Fruit fly (Drosophila melanogaster) whole organism, pupa: ENCODE measurements around the gene B-H2.

Experiments
- CG10348 ChIP-seq: fragments of 200-800 bp; sonication (Bioruptor generic); IDR thresholded peaks from 2 replicates; pipeline ENCODE4 v1.3.6; 2022; ENCODE audit warnings: missing biosample characterization, missing genetic modification characterization
- CG12605 ChIP-seq: fragments of 200-800 bp; sonication (Bioruptor generic); IDR thresholded peaks from 2 replicates; pipeline ENCODE4 v1.3.6; 2022; ENCODE audit warnings: missing biosample characterization, missing genetic modification characterization
- CG13204 ChIP-seq: fragments of 200-800 bp; sonication (Bioruptor generic); optimal IDR thresholded peaks from 2 replicates; lab custom pipeline; 2018; ENCODE audit warnings: missing biosample characterization, mild to moderate bottlenecking, missing genetic modification characterization, moderate library complexity
- CG14655 ChIP-seq: fragments of 200-800 bp; sonication (Bioruptor generic); optimal IDR thresholded peaks from 3 replicates; lab custom pipeline; 2017; ENCODE audit warnings: mild to moderate bottlenecking, missing biosample characterization, missing genetic modification reagents, missing genetic modification characterization
- CG15710 ChIP-seq: fragments of 200-800 bp; sonication (Bioruptor generic); optimal IDR thresholded peaks from 2 replicates; lab custom pipeline; 2018; ENCODE audit warnings: missing biosample characterization, mild to moderate bottlenecking, missing genetic modification characterization, moderate library complexity
- CG17806 ChIP-seq: fragments of 200-800 bp; sonication (Bioruptor generic); optimal IDR thresholded peaks from 2 replicates; lab custom pipeline; 2018; ENCODE audit warnings: missing biosample characterization, mild to moderate bottlenecking, missing genetic modification characterization, moderate library complexity
- CG32121 ChIP-seq: fragments of 200-800 bp; sonication (Bioruptor generic); IDR thresholded peaks from 2 replicates; pipeline ENCODE4 v1.3.6; 2022; ENCODE audit warnings: missing biosample characterization, missing genetic modification characterization
- CG34367 ChIP-seq: fragments of 200-800 bp; sonication (Bioruptor generic); optimal IDR thresholded peaks from 2 replicates; lab custom pipeline; 2018; ENCODE audit warnings: missing biosample characterization, mild to moderate bottlenecking, missing genetic modification characterization
- CG4496 ChIP-seq: fragments of 200-800 bp; sonication (Bioruptor generic); IDR thresholded peaks from 3 replicates; pipeline ENCODE4 v1.3.6; 2022; ENCODE audit warnings: missing biosample characterization, missing genetic modification characterization
- CG8159 ChIP-seq: fragments of 200-800 bp; sonication (Bioruptor generic); optimal IDR thresholded peaks from 3 replicates; lab custom pipeline; 2018; ENCODE audit warnings: missing biosample characterization, mild to moderate bottlenecking, missing genetic modification characterization, moderate library complexity
- CG8301 ChIP-seq: fragments of 200-800 bp; sonication (Bioruptor generic); optimal IDR thresholded peaks from 2 replicates; lab custom pipeline; 2018; ENCODE audit warnings: missing biosample characterization, mild to moderate bottlenecking, missing genetic modification characterization
- CG9948 ChIP-seq: fragments of 200-800 bp; sonication (Bioruptor generic); optimal IDR thresholded peaks from 2 replicates; lab custom pipeline; 2018; ENCODE audit warnings: missing biosample characterization, mild to moderate bottlenecking, missing genetic modification characterization, moderate library complexity
- D1 ChIP-seq: fragments of 200-800 bp; sonication (Bioruptor generic); optimal IDR thresholded peaks from 2 replicates; lab custom pipeline; 2018; ENCODE audit warnings: missing biosample characterization, mild to moderate bottlenecking, missing genetic modification characterization, moderate library complexity
- EcR ChIP-seq: fragments of 200-800 bp; sonication (Bioruptor generic); optimal IDR thresholded peaks from 3 replicates; lab custom pipeline; 2019; ENCODE audit warnings: missing biosample characterization, missing genetic modification characterization, mild to moderate bottlenecking, moderate library complexity, missing genetic modification reagents
- Ets98B ChIP-seq: fragments of 200-800 bp; sonication (Bioruptor generic); IDR thresholded peaks from 2 replicates; pipeline ENCODE4 v1.3.6; 2022; ENCODE audit warnings: missing biosample characterization, missing genetic modification characterization
- Pif1A ChIP-seq: fragments of 200-800 bp; sonication (Bioruptor generic); optimal IDR thresholded peaks from 3 replicates; lab custom pipeline; 2016; ENCODE audit warnings: missing biosample characterization, missing genetic modification characterization
- Pif1B ChIP-seq: fragments of 200-800 bp; sonication (Bioruptor generic); optimal IDR thresholded peaks from 3 replicates; lab custom pipeline; 2016; ENCODE audit warnings: missing biosample characterization, missing genetic modification characterization
- Snoo ChIP-seq: fragments of 200-800 bp; sonication (Bioruptor generic); optimal IDR thresholded peaks from 3 replicates; lab custom pipeline; 2017; ENCODE audit warnings: missing biosample characterization, mild to moderate bottlenecking, missing genetic modification characterization, inconsistent platforms
- fd96Ca ChIP-seq: fragments of 200-800 bp; sonication (Bioruptor generic); IDR thresholded peaks from 3 replicates; pipeline ENCODE4 v1.3.6; 2022; ENCODE audit warnings: missing biosample characterization, missing genetic modification characterization
- gl ChIP-seq: fragments of 200-800 bp; sonication (Bioruptor generic); optimal IDR thresholded peaks from 2 replicates; lab custom pipeline; 2018; ENCODE audit warnings: missing biosample characterization, mild to moderate bottlenecking, missing genetic modification characterization
- rn ChIP-seq: fragments of 200-800 bp; sonication (Bioruptor generic); IDR thresholded peaks from 2 replicates; pipeline ENCODE4 v1.3.6; 2022; ENCODE audit warnings: missing biosample characterization, missing genetic modification characterization

B-H2 gene

dm6 chrX:17297070-17297689, 17.2 kb upstream of the B-H2 start:
- TF ChIP-seq CG13204: no peak
- no peak for TF ChIP-seq EcR (GFP tag; lab: Kevin White, UChicago)
- peak; percentile 82 for TF ChIP-seq Snoo (tag; lab: Kevin White, UChicago)
- peak; percentile 71 for TF ChIP-seq CG8301
- TF ChIP-seq CG12605 (GFP tag; lab: Robert Waterston, UW): peak; percentile 47; the same call in 1 of the 2 replicates
- peak; percentile 79 for TF ChIP-seq Pif1B (GFP tag; lab: Kevin White, UChicago)
- peak; percentile 73 for TF ChIP-seq CG14655 (GFP tag; lab: Kevin White, UChicago)
- peak; percentile 84 for TF ChIP-seq Pif1A (GFP tag; lab: Kevin White, UChicago)
- TF ChIP-seq CG8159 (tag; lab: Kevin White, UChicago): peak; percentile 57
- TF ChIP-seq CG10348 (GFP tag; lab: Robert Waterston, UW): peak; percentile 39; the same call in 1 of the 2 replicates
- TF ChIP-seq CG32121 (GFP tag; lab: Robert Waterston, UW): peak; percentile 74
- TF ChIP-seq CG17806 (tag; lab: Kevin White, UChicago): peak; percentile 45
- peak; percentile 55 for TF ChIP-seq CG15710
- peak; percentile 54 for TF ChIP-seq CG34367 (tag; lab: Kevin White, UChicago)
- TF ChIP-seq rn (GFP tag; lab: Robert Waterston, UW): peak; percentile 52; the same call in 1 of the 2 replicates
- peak; percentile 50 for TF ChIP-seq D1
- peak; percentile 25 for TF ChIP-seq Ets98B
- peak; percentile 80 for TF ChIP-seq CG4496
- no peak for TF ChIP-seq gl (tag; lab: Kevin White, UChicago)
- TF ChIP-seq CG9948 (tag; lab: Kevin White, UChicago): peak; percentile 62
- TF ChIP-seq fd96Ca: peak; percentile 87

- TF ChIP-seq Pif1A (GFP tag; lab: Kevin White, UChicago): peak; percentile 31
- peak; percentile 50 for TF ChIP-seq CG34367 (tag; lab: Kevin White, UChicago)
- peak; percentile 79 for TF ChIP-seq CG32121 (GFP tag; lab: Robert Waterston, UW)
- peak; percentile 74 for TF ChIP-seq Ets98B
- TF ChIP-seq CG8159 (tag; lab: Kevin White, UChicago): peak; percentile 27
- TF ChIP-seq CG15710: peak; percentile 34
- TF ChIP-seq CG17806 (tag; lab: Kevin White, UChicago): peak; percentile 40
- TF ChIP-seq CG13204: no peak
- TF ChIP-seq CG12605 (GFP tag; lab: Robert Waterston, UW): peak; percentile 54; the same call in 1 of the 2 replicates
- TF ChIP-seq fd96Ca: peak; percentile 75
- TF ChIP-seq EcR (GFP tag; lab: Kevin White, UChicago): no peak
- peak; percentile 33 for TF ChIP-seq CG14655 (GFP tag; lab: Kevin White, UChicago)
- no peak for TF ChIP-seq rn (GFP tag; lab: Robert Waterston, UW)
- no peak for TF ChIP-seq Pif1B (GFP tag; lab: Kevin White, UChicago)
- no peak for TF ChIP-seq gl (tag; lab: Kevin White, UChicago)
- TF ChIP-seq CG4496: peak; percentile 89
- TF ChIP-seq CG10348 (GFP tag; lab: Robert Waterston, UW): no peak
- peak; percentile 41 for TF ChIP-seq CG9948 (tag; lab: Kevin White, UChicago)
- no peak for TF ChIP-seq Snoo (tag; lab: Kevin White, UChicago)
- TF ChIP-seq CG8301: peak; percentile 41
- no peak for TF ChIP-seq D1
These were observed 16.3 kb upstream of the B-H2 start for dm6 chrX:17297924-17298591.

DNA sequence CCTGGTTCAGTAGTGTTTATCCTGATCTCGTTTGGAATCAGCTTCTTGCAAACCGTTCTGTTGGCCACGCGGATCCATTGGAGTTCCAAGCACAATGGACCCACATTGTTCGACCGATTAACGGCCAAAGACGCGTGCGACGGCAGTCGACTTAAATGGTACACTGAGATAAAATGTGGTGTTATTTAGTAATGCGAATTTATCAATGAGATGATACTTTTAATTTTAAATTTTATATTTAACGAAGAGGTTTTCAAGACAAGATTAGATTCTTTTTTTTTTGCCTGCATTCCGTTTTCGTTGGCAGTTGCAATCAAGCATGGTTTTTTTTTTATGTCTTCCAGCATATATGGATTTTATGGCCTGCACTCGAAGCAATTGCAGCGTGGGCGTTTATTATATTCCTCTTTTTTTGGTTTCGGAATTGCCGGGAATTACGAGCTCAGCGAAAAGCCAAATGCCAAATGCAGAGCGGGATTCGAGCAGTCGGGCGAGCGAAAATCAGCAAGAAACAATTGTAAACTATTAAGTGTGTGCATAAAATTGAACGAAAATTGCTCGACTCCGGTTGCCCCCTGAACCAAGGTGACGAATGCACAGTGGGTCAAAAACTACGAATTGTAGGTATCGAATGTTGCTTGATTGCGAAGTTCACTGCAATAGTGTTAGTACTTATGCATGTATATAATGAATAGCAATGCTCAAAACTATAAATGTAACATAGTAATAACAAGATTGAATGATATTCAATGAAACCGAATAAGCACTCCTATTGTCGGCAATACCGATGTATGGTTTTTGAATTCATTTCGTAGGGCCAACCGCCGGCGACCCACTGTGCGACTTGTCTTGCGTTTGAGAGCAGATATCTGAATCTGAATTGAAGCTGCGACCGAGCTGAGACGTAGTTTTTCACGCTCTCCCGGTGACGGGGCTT, 15.2 kb upstream of the B-H2 start:
- TF ChIP-seq CG32121 (GFP tag; lab: Robert Waterston, UW): peak; percentile 83
- peak; percentile 57 for TF ChIP-seq EcR (GFP tag; lab: Kevin White, UChicago)
- TF ChIP-seq D1: peak; percentile 57
- TF ChIP-seq CG14655 (GFP tag; lab: Kevin White, UChicago): peak; percentile 76
- peak; percentile 83 for TF ChIP-seq CG9948 (tag; lab: Kevin White, UChicago)
- TF ChIP-seq gl (tag; lab: Kevin White, UChicago): peak; percentile 78
- TF ChIP-seq Pif1B (GFP tag; lab: Kevin White, UChicago): peak; percentile 79
- TF ChIP-seq CG17806 (tag; lab: Kevin White, UChicago): peak; percentile 80
- peak; percentile 81 for TF ChIP-seq CG8159 (tag; lab: Kevin White, UChicago)
- peak; percentile 75 for TF ChIP-seq rn (GFP tag; lab: Robert Waterston, UW)
- TF ChIP-seq fd96Ca: peak; percentile 86
- TF ChIP-seq CG10348 (GFP tag; lab: Robert Waterston, UW): no peak
- TF ChIP-seq CG12605 (GFP tag; lab: Robert Waterston, UW): peak; percentile 74
- peak; percentile 72 for TF ChIP-seq Pif1A (GFP tag; lab: Kevin White, UChicago)
- peak; percentile 85 for TF ChIP-seq CG15710
- peak; percentile 59 for TF ChIP-seq CG13204
- peak; percentile 53 for TF ChIP-seq Snoo (tag; lab: Kevin White, UChicago)
- peak; percentile 82 for TF ChIP-seq CG34367 (tag; lab: Kevin White, UChicago)
- peak; percentile 86 for TF ChIP-seq CG4496
- TF ChIP-seq Ets98B: peak; percentile 80
- peak; percentile 81 for TF ChIP-seq CG8301

DNA sequence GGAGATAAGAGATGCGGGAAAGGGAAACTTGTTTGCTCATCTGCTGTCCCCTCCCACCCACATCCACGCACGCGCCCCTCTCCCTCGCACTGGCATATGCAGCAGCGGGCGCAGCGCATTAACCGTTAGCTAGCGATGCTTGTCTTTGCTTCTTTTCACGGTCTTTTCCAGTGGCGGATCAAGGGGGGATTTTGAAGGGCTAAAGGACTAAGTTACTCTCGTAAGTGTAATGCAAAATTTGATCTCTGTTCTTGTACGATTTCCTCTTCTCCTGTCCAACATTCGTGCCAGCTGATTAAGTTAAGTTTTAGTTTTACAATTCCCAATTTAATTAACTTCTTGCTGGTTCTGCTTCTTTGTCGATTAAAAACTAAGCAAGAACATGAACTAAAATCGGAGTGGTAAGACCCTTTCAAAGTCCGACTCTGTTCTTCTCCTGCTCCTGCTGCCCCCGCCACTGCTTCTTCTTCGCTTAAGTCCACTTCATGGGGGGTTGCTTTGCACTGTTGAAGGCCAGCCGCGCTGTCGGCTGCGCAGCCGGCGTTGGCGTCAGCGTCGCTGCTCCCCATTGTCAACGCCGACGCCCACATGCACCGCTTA, 13.7 kb upstream of the B-H2 start:
- TF ChIP-seq D1 (peak; percentile 73), CG12605 (GFP tag; lab: Robert Waterston, UW) (peak; percentile 61), CG15710 (peak; percentile 86), Ets98B (no peak; the same call in none of the 2 replicates), CG14655 (GFP tag; lab: Kevin White, UChicago) (peak; percentile 91), CG9948 (tag; lab: Kevin White, UChicago) (peak; percentile 73), CG10348 (GFP tag; lab: Robert Waterston, UW) (no peak), CG8159 (tag; lab: Kevin White, UChicago) (peak; percentile 89), Pif1A (GFP tag; lab: Kevin White, UChicago) (peak; percentile 64), Snoo (tag; lab: Kevin White, UChicago) (peak; percentile 85), rn (GFP tag; lab: Robert Waterston, UW) (no peak), CG4496 (peak; percentile 61), EcR (GFP tag; lab: Kevin White, UChicago) (peak; percentile 39), CG8301 (peak; percentile 85), CG32121 (GFP tag; lab: Robert Waterston, UW) (peak; percentile 56), CG13204 (peak; percentile 65), CG34367 (tag; lab: Kevin White, UChicago) (peak; percentile 71), gl (tag; lab: Kevin White, UChicago) (peak; percentile 75), Pif1B (GFP tag; lab: Kevin White, UChicago) (peak; percentile 46), CG17806 (tag; lab: Kevin White, UChicago) (peak; percentile 81), fd96Ca (no peak; the same call in 2 of the 3 replicates)
